Worm (Caenorhabditis elegans) whole organism, L4 larva: ENCODE measurements around the gene T26H10.2.

ENCODE experiments used
- mes-2 ChIP-seq: sonication (generic microtip); optimal IDR thresholded peaks from 2 replicates; lab custom pipeline; 2016; ENCODE audit warnings: missing genotype, mild to moderate bottlenecking, missing genetic modification characterization, missing compliant biosample characterization; ENCODE audit not compliant: poor library complexity, severe bottlenecking
- nhr-28 ChIP-seq: fragments of 150-350 bp; optimal IDR thresholded peaks from 2 replicates; lab custom pipeline; 2014; ENCODE audit warnings: missing biosample characterization, missing genetic modification characterization
- pqm-1 ChIP-seq: sonication (generic microtip); optimal IDR thresholded peaks from 2 replicates; lab custom pipeline; 2017; ENCODE audit warnings: missing biosample characterization, missing genetic modification characterization
- snpc-4 ChIP-seq: fragments of 150-350 bp; optimal IDR thresholded peaks from 2 replicates; lab custom pipeline; 2014; ENCODE audit warnings: missing biosample characterization, missing genetic modification characterization
- unc-62 ChIP-seq, 3 experiments: fragments of 150-350 bp in 1 of 3; sonication (generic microtip); optimal IDR thresholded peaks in 2 of 3; peaks in 1 of 3; 1 replicate in 1 of 3; 2 replicates in 2 of 3; lab custom pipeline; 2014 to 2017; ENCODE audit warnings: missing biosample characterization in 3 of 3, missing genetic modification characterization in 3 of 3, missing genetic modification reagents in 3 of 3, missing genotype in 1 of 3

DNA sequence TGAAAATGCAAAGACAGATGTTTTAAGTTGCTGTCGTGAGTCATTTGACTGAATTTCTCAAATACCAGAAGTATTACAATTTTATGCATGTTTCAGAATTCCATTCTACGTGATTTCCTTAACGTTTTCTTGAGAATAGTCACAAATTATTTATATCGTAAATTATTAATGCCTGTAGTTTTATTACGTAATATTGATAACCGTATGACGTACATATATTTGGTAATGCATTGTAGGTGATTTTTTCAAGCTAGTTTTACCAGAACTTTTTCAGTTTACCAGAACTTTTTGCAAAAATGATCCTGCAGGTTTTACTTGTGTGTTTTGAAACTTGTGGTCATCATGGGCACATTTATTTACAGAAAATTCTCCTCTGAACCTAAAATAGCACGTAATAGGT lies 50.5 kb downstream of the T26H10.2 start:
- TF ChIP-seq mes-2 (no peak), pqm-1 (no peak), nhr-28 (tag; lab: Kevin White, UChicago) (no peak), snpc-4 (tag; lab: Kevin White, UChicago) (no peak), unc-62 (GFP tag; optimal IDR thresholded peaks at IDR 0.05 in 1 of 2; lab: Kevin White, UChicago) (no peak), unc-62 (tag; optimal IDR thresholded peaks at IDR 0.05; lab: Kevin White, UChicago) (no peak)
